Fruit fly (Drosophila melanogaster) whole organism, embryonic: ENCODE results near the gene RPA3.

ENCODE experiments used
- CG10274 ChIP-seq: fragments of 200-800 bp; sonication (Bioruptor generic); optimal IDR thresholded peaks from 3 replicates; lab custom pipeline; 2017; ENCODE audit warnings: missing biosample characterization, mild to moderate bottlenecking, missing genetic modification characterization
- CG12071 ChIP-seq: fragments of 200-800 bp; sonication (Bioruptor generic); optimal IDR thresholded peaks from 3 replicates; lab custom pipeline; 2018; ENCODE audit warnings: missing biosample characterization, mild to moderate bottlenecking, missing genetic modification characterization
- CG13296 ChIP-seq: fragments of 200-800 bp; sonication (Bioruptor generic); optimal IDR thresholded peaks from 3 replicates; lab custom pipeline; 2018; ENCODE audit warnings: missing biosample characterization, mild to moderate bottlenecking, missing genetic modification characterization
- CG15011 ChIP-seq: fragments of 200-800 bp; sonication (Bioruptor generic); optimal IDR thresholded peaks from 3 replicates; lab custom pipeline; 2018; ENCODE audit warnings: missing biosample characterization, mild to moderate bottlenecking, missing genetic modification characterization
- CG15073 ChIP-seq: fragments of 200-800 bp; sonication (Bioruptor generic); optimal IDR thresholded peaks from 2 replicates; lab custom pipeline; 2016; ENCODE audit warnings: missing biosample characterization, missing genetic modification characterization
- CG1529 ChIP-seq: fragments of 200-800 bp; sonication (Bioruptor generic); optimal IDR thresholded peaks from 3 replicates; lab custom pipeline; 2018; ENCODE audit warnings: missing biosample characterization, missing genetic modification characterization
- CG15479 ChIP-seq: fragments of 200-800 bp; sonication (Bioruptor generic); optimal IDR thresholded peaks from 3 replicates; lab custom pipeline; 2019; ENCODE audit warnings: missing biosample characterization, mild to moderate bottlenecking, missing genetic modification characterization, moderate library complexity
- CG16863 ChIP-seq: fragments of 200-800 bp; sonication (Bioruptor generic); optimal IDR thresholded peaks from 3 replicates; lab custom pipeline; 2016; ENCODE audit warnings: missing biosample characterization, missing genetic modification characterization
- CG2120 ChIP-seq: fragments of 200-800 bp; sonication (Bioruptor generic); optimal IDR thresholded peaks from 3 replicates; lab custom pipeline; 2016; ENCODE audit warnings: missing biosample characterization, missing genetic modification characterization
- CG30431 ChIP-seq: fragments of 200-800 bp; sonication (Bioruptor generic); optimal IDR thresholded peaks from 2 replicates; lab custom pipeline; 2017; ENCODE audit warnings: missing biosample characterization, missing genetic modification characterization
- CG31388 ChIP-seq: fragments of 200-800 bp; sonication (Bioruptor generic); optimal IDR thresholded peaks from 2 replicates; lab custom pipeline; 2016; ENCODE audit warnings: missing biosample characterization, missing genetic modification characterization
- CG31441 ChIP-seq: fragments of 200-800 bp; sonication (Bioruptor generic); IDR thresholded peaks from 2 replicates; pipeline ENCODE4 v1.3.6; 2022; ENCODE audit warnings: missing biosample characterization, missing genetic modification characterization
- CG3281 ChIP-seq: fragments of 200-800 bp; sonication (Bioruptor generic); optimal IDR thresholded peaks from 3 replicates; lab custom pipeline; 2017; ENCODE audit warnings: missing biosample characterization, mild to moderate bottlenecking, missing genetic modification characterization
- CG34376 ChIP-seq: fragments of 200-800 bp; sonication (Bioruptor generic); optimal IDR thresholded peaks from 2 replicates; lab custom pipeline; 2018; ENCODE audit warnings: missing biosample characterization, mild to moderate bottlenecking, missing genetic modification characterization
- CG34422 ChIP-seq: fragments of 200-800 bp; sonication (Bioruptor generic); IDR thresholded peaks from 3 replicates; pipeline ENCODE4 v1.3.6; 2022; ENCODE audit warnings: missing biosample characterization, missing genetic modification characterization
- CG3726 ChIP-seq: fragments of 200-800 bp; sonication (Bioruptor generic); IDR thresholded peaks from 3 replicates; pipeline ENCODE4, ENCODE4 v1.3.6; 2022; ENCODE audit warnings: missing biosample characterization, missing genetic modification characterization
- CG3847 ChIP-seq: fragments of 200-800 bp; sonication (Bioruptor generic); IDR thresholded peaks from 2 replicates; pipeline ENCODE4 v1.3.6; 2022; ENCODE audit warnings: missing biosample characterization, missing genetic modification characterization
- CG4360 ChIP-seq: fragments of 200-800 bp; sonication (Bioruptor generic); IDR thresholded peaks from 2 replicates; pipeline ENCODE4 v1.3.6; 2022; ENCODE audit warnings: missing biosample characterization, missing genetic modification characterization
- CG5180 ChIP-seq: fragments of 200-800 bp; sonication (Bioruptor generic); optimal IDR thresholded peaks from 3 replicates; lab custom pipeline; 2017; ENCODE audit warnings: missing biosample characterization, missing genetic modification characterization, mild to moderate bottlenecking, moderate library complexity, missing genetic modification reagents
- CG6272 ChIP-seq: fragments of 200-800 bp; sonication (Bioruptor generic); IDR thresholded peaks from 2 replicates; pipeline ENCODE4 v1.3.6; 2022; ENCODE audit warnings: missing biosample characterization, missing genetic modification characterization
- CG7271 ChIP-seq: fragments of 200-800 bp; sonication (Bioruptor generic); optimal IDR thresholded peaks from 2 replicates; lab custom pipeline; 2018; ENCODE audit warnings: missing biosample characterization, mild to moderate bottlenecking, missing genetic modification characterization, moderate library complexity
- CG7963 ChIP-seq: fragments of 200-800 bp; sonication (Bioruptor generic); IDR thresholded peaks from 3 replicates; pipeline ENCODE4 v1.3.6; 2022; ENCODE audit warnings: missing biosample characterization, missing genetic modification characterization; ENCODE audit not compliant: partially characterized antibody
- CG8765 ChIP-seq: fragments of 200-800 bp; sonication (Bioruptor generic); IDR thresholded peaks from 2 replicates; pipeline ENCODE4 v1.3.6; 2022; ENCODE audit warnings: missing biosample characterization, missing genetic modification characterization
- Dbx ChIP-seq: fragments of 200-800 bp; sonication (Bioruptor generic); IDR thresholded peaks from 3 replicates; pipeline ENCODE4 v1.3.6; 2022; ENCODE audit warnings: missing biosample characterization, missing genetic modification characterization
- Eip74EF ChIP-seq, 2 experiments: fragments of 200-800 bp in 1 of 2; fragments of >200 bp in 1 of 2; sonication (Bioruptor generic) in 1 of 2; optimal IDR thresholded peaks; 2 replicates each; lab custom pipeline; 2017 to 2019; ENCODE audit warnings: missing biosample characterization in 2 of 2, missing genetic modification characterization in 2 of 2, mild to moderate bottlenecking in 1 of 2, moderate library complexity in 1 of 2
- Fer1 ChIP-seq: fragments of 200-800 bp; sonication (Bioruptor generic); optimal IDR thresholded peaks from 2 replicates; lab custom pipeline; 2017; ENCODE audit warnings: missing biosample characterization, mild to moderate bottlenecking, missing genetic modification characterization
- HLH54F ChIP-seq: fragments of 200-800 bp; sonication (Bioruptor generic); optimal IDR thresholded peaks from 3 replicates; lab custom pipeline; 2016; ENCODE audit warnings: missing biosample characterization, missing genetic modification characterization
- HLHmδ ChIP-seq: fragments of 200-800 bp; sonication (Bioruptor generic); optimal IDR thresholded peaks from 2 replicates; lab custom pipeline; 2018; ENCODE audit warnings: missing biosample characterization, mild to moderate bottlenecking, missing genetic modification characterization, moderate library complexity
- Hmr ChIP-seq: fragments of 200-800 bp; sonication (Bioruptor generic); optimal IDR thresholded peaks from 3 replicates; lab custom pipeline; 2017; ENCODE audit warnings: mild to moderate bottlenecking, missing biosample characterization, missing genetic modification reagents, missing genetic modification characterization
- Hr78 ChIP-seq, 2 experiments: fragments of 200-800 bp in 1 of 2; fragments of >200 bp in 1 of 2; sonication (Bioruptor generic) in 1 of 2; optimal IDR thresholded peaks; 2 replicates each; lab custom pipeline; 2017 to 2019; ENCODE audit warnings: missing biosample characterization in 2 of 2, missing genetic modification characterization in 2 of 2, mild to moderate bottlenecking in 1 of 2, moderate library complexity in 1 of 2
- Neu2 ChIP-seq: fragments of 200-800 bp; sonication (Bioruptor generic); optimal IDR thresholded peaks from 3 replicates; lab custom pipeline; 2016; ENCODE audit warnings: missing biosample characterization, missing genetic modification characterization, borderline replicate concordance
- Oli ChIP-seq: fragments of 200-800 bp; sonication (Bioruptor generic); optimal IDR thresholded peaks from 2 replicates; lab custom pipeline; 2018; ENCODE audit warnings: missing biosample characterization, mild to moderate bottlenecking, missing genetic modification characterization, moderate library complexity
- Trl ChIP-seq, 3 experiments: fragments of >200 bp in 2 of 3; fragments of 200-800 bp in 1 of 3; sonication (Bioruptor generic) in 1 of 3; optimal IDR thresholded peaks; 2 replicates in 1 of 3; 3 replicates in 2 of 3; lab custom pipeline; 2016 to 2017; ENCODE audit warnings: missing biosample characterization in 1 of 3, missing genetic modification characterization in 1 of 3
- bbx ChIP-seq: fragments of 200-800 bp; sonication (Bioruptor generic); IDR thresholded peaks from 2 replicates; pipeline ENCODE4 v1.3.6; 2022; ENCODE audit warnings: missing biosample characterization, missing genetic modification characterization; ENCODE audit not compliant: partially characterized antibody
- bcd ChIP-seq: fragments of 200-800 bp; sonication (Bioruptor generic); optimal IDR thresholded peaks from 2 replicates; lab custom pipeline; 2017; ENCODE audit warnings: missing biosample characterization, mild to moderate bottlenecking, missing genetic modification characterization
- br ChIP-seq: fragments of >200 bp; optimal IDR thresholded peaks from 2 replicates; lab custom pipeline; 2017
- crol ChIP-seq: fragments of 200-800 bp; sonication (Bioruptor generic); IDR thresholded peaks from 2 replicates; pipeline ENCODE4 v1.3.6; 2022; ENCODE audit warnings: missing biosample characterization, missing genetic modification characterization
- danr ChIP-seq: fragments of 200-800 bp; sonication (Bioruptor generic); IDR thresholded peaks from 2 replicates; pipeline ENCODE4 v1.3.6; 2022; ENCODE audit warnings: missing biosample characterization, missing genetic modification characterization
- emc ChIP-seq: fragments of 200-800 bp; sonication (Bioruptor generic); optimal IDR thresholded peaks from 2 replicates; lab custom pipeline; 2016; ENCODE audit warnings: missing biosample characterization, missing genetic modification characterization
- ftz-f1 ChIP-seq: fragments of 200-800 bp; sonication (Bioruptor generic); optimal IDR thresholded peaks from 2 replicates; lab custom pipeline; 2016; ENCODE audit warnings: missing biosample characterization, missing genetic modification characterization
- hbn ChIP-seq: fragments of 200-800 bp; sonication (Bioruptor generic); IDR thresholded peaks from 2 replicates; pipeline ENCODE4 v1.3.6; 2022; ENCODE audit warnings: missing biosample characterization, missing genetic modification characterization; ENCODE audit not compliant: partially characterized antibody
- kah ChIP-seq: fragments of 200-800 bp; sonication (Bioruptor generic); optimal IDR thresholded peaks from 2 replicates; lab custom pipeline; 2018; ENCODE audit warnings: missing biosample characterization, mild to moderate bottlenecking, missing genetic modification characterization
- lbe ChIP-seq: fragments of 200-800 bp; sonication (Bioruptor generic); optimal IDR thresholded peaks from 2 replicates; lab custom pipeline; 2016; ENCODE audit warnings: missing biosample characterization, mild to moderate bottlenecking, missing genetic modification characterization
- nmo ChIP-seq: fragments of 200-800 bp; sonication (Bioruptor generic); optimal IDR thresholded peaks from 2 replicates; lab custom pipeline; 2018; ENCODE audit warnings: missing biosample characterization, mild to moderate bottlenecking, missing genetic modification characterization, moderate library complexity
- sim ChIP-seq: fragments of 200-800 bp; sonication (Bioruptor generic); IDR thresholded peaks from 2 replicates; pipeline ENCODE4 v1.3.6; 2022; ENCODE audit warnings: missing biosample characterization, missing genetic modification characterization
- slp2 ChIP-seq: fragments of 200-800 bp; sonication (Bioruptor generic); optimal IDR thresholded peaks from 2 replicates; lab custom pipeline; 2016; ENCODE audit warnings: missing biosample characterization, missing genetic modification characterization
- ssp ChIP-seq: fragments of 200-800 bp; sonication (Bioruptor generic); IDR thresholded peaks from 2 replicates; pipeline ENCODE4 v1.3.6; 2022; ENCODE audit warnings: missing biosample characterization, missing genetic modification characterization
- usp ChIP-seq: fragments of >200 bp; optimal IDR thresholded peaks from 2 replicates; lab custom pipeline; 2017; ENCODE audit warnings: missing biosample characterization, missing genetic modification characterization

The RPA3 gene

dm6 chrX:11622649-11623425 lies 7.2 kb upstream of the RPA3 start (continued):
- TF ChIP-seq HLH54F (GFP tag; lab: Kevin White, UChicago) (peak; percentile 71), CG7963 (no peak), CG13296 (GFP tag; lab: Kevin White, UChicago) (peak; percentile 81), CG34376 (GFP tag; lab: Kevin White, UChicago) (peak; percentile 21), CG16863 (GFP tag; lab: Kevin White, UChicago) (peak; percentile 67), CG34422 (peak; percentile 88), bcd (GFP tag; lab: Kevin White, UChicago) (peak; percentile 37), danr (GFP tag; lab: Robert Waterston, UW) (peak; percentile 38; the same call in 1 of the 2 replicates), sim (GFP tag; lab: Robert Waterston, UW) (peak; percentile 51; the same call in 1 of the 2 replicates), crol (no peak), HLHmδ (GFP tag; lab: Kevin White, UChicago) (no peak), Dbx (GFP tag; lab: Robert Waterston, UW) (peak; percentile 64; the same call in 1 of the 3 replicates), slp2 (peak; percentile 60), CG7271 (tag; lab: Kevin White, UChicago) (no peak), br (no peak), CG31441 (GFP tag; lab: Robert Waterston, UW) (peak; percentile 73), nmo (GFP tag; lab: Kevin White, UChicago) (peak; percentile 62), CG5180 (GFP tag; lab: Kevin White, UChicago) (no peak), CG10274 (peak; percentile 12), ssp (GFP tag; lab: Robert Waterston, UW) (peak; percentile 44), Neu2 (GFP tag; lab: Kevin White, UChicago) (no peak), CG3726 (GFP tag; lab: Robert Waterston, UW) (no peak), CG1529 (GFP tag; lab: Kevin White, UChicago) (peak; percentile 9), Fer1 (GFP tag; lab: Kevin White, UChicago) (peak; percentile 80), CG15073 (GFP tag; lab: Kevin White, UChicago) (no peak), ftz-f1 (GFP tag; lab: Kevin White, UChicago) (peak; percentile 0), usp (GFP tag; lab: Kevin White, UChicago) (no peak), CG31388 (GFP tag; lab: Kevin White, UChicago) (no peak), CG15479 (no peak), CG30431 (GFP tag; lab: Kevin White, UChicago) (no peak), bbx (GFP tag; lab: Robert Waterston, UW) (no peak), CG4360 (GFP tag; lab: Robert Waterston, UW) (0 out of 2 replicates have a peak, but pooled peaks have one; percentile 13), hbn (no peak), CG2120 (GFP tag; lab: Kevin White, UChicago) (peak; percentile 81), CG3847 (GFP tag; lab: Robert Waterston, UW) (peak; percentile 74), Eip74EF (GFP tag; optimal IDR thresholded peaks at IDR 0.05; lab: Kevin White, UChicago) (peak in 1 of 2 experiments; percentile 57), CG6272 (GFP tag; lab: Robert Waterston, UW) (peak; percentile 43; the same call in 1 of the 2 replicates), Hmr (GFP tag; lab: Kevin White, UChicago) (peak; percentile 65), Oli (tag; lab: Kevin White, UChicago) (peak; percentile 73), Hr78 (GFP tag; optimal IDR thresholded peaks at IDR 0.05; lab: Kevin White, UChicago) (no peak), CG12071 (GFP tag; lab: Kevin White, UChicago) (peak; percentile 74), Trl (optimal IDR thresholded peaks at IDR 0.05; lab: Kevin White, UChicago) (peak; percentile 78 to 93), Trl (GFP tag; optimal IDR thresholded peaks at IDR 0.05; lab: Kevin White, UChicago) (peak; percentile 23), lbe (peak; percentile 95), CG8765 (peak; percentile 13; the same call in 1 of the 2 replicates), CG15011 (GFP tag; lab: Kevin White, UChicago) (peak; percentile 13), emc (GFP tag; lab: Kevin White, UChicago) (peak; percentile 65), CG3281 (GFP tag; lab: Kevin White, UChicago) (peak; percentile 70), kah (no peak)
